Fruit fly (Drosophila melanogaster) whole organism, embryonic: ENCODE measurements around the gene salr.

Experiments
- Atf6 ChIP-seq: fragments of 200-800 bp; sonication (Bioruptor generic); IDR thresholded peaks from 2 replicates; pipeline ENCODE4 v1.3.6; 2022; ENCODE audit warnings: missing biosample characterization, missing genetic modification characterization
- CG10431 ChIP-seq: fragments of 200-800 bp; sonication (Bioruptor generic); optimal IDR thresholded peaks from 3 replicates; lab custom pipeline; 2018; ENCODE audit warnings: missing biosample characterization, mild to moderate bottlenecking, missing genetic modification characterization
- CG10959 ChIP-seq: fragments of 200-800 bp; sonication (Bioruptor generic); IDR thresholded peaks from 2 replicates; pipeline ENCODE4 v1.3.6; 2022; ENCODE audit warnings: missing biosample characterization, missing genetic modification characterization
- CG11093 ChIP-seq: fragments of 200-800 bp; sonication (Bioruptor generic); IDR thresholded peaks from 3 replicates; pipeline ENCODE4 v1.3.6; 2022; ENCODE audit warnings: missing biosample characterization, missing genetic modification characterization
- CG11504 ChIP-seq: fragments of 200-800 bp; sonication (Bioruptor generic); optimal IDR thresholded peaks from 3 replicates; lab custom pipeline; 2019; ENCODE audit warnings: missing biosample characterization, mild to moderate bottlenecking, missing genetic modification characterization, moderate library complexity
- CG11695 ChIP-seq: fragments of 200-800 bp; sonication (Bioruptor generic); IDR thresholded peaks from 3 replicates; pipeline ENCODE4 v1.3.6; 2022; ENCODE audit warnings: missing biosample characterization, missing genetic modification characterization
- CG12942 ChIP-seq: fragments of 200-800 bp; sonication (Bioruptor generic); optimal IDR thresholded peaks from 3 replicates; lab custom pipeline; 2016; ENCODE audit warnings: missing biosample characterization, missing genetic modification characterization
- CG13287 ChIP-seq: fragments of 200-800 bp; sonication (Bioruptor generic); IDR thresholded peaks from 2 replicates; pipeline ENCODE4 v1.3.6; 2022; ENCODE audit warnings: missing biosample characterization, missing genetic modification characterization; ENCODE audit not compliant: partially characterized antibody
- CG14050 ChIP-seq: fragments of 200-800 bp; sonication (Bioruptor generic); IDR thresholded peaks from 3 replicates; pipeline ENCODE4 v1.3.6; 2022; ENCODE audit warnings: missing biosample characterization, missing genetic modification characterization
- CG15011 ChIP-seq: fragments of 200-800 bp; sonication (Bioruptor generic); optimal IDR thresholded peaks from 3 replicates; lab custom pipeline; 2018; ENCODE audit warnings: missing biosample characterization, mild to moderate bottlenecking, missing genetic modification characterization
- CG1529 ChIP-seq: fragments of 200-800 bp; sonication (Bioruptor generic); optimal IDR thresholded peaks from 3 replicates; lab custom pipeline; 2018; ENCODE audit warnings: missing biosample characterization, missing genetic modification characterization
- CG15514 ChIP-seq: fragments of 200-800 bp; sonication (Bioruptor generic); optimal IDR thresholded peaks from 3 replicates; lab custom pipeline; 2017; ENCODE audit warnings: missing biosample characterization, missing genetic modification characterization, mild to moderate bottlenecking, moderate library complexity, missing genetic modification reagents
- CG15601 ChIP-seq: fragments of 200-800 bp; sonication (Bioruptor generic); optimal IDR thresholded peaks from 3 replicates; lab custom pipeline; 2019; ENCODE audit warnings: missing biosample characterization, mild to moderate bottlenecking, missing genetic modification characterization, moderate library complexity
- CG18011 ChIP-seq: fragments of 200-800 bp; sonication (Bioruptor generic); optimal IDR thresholded peaks from 2 replicates; lab custom pipeline; 2017; ENCODE audit warnings: missing biosample characterization, missing genetic modification characterization, mild to moderate bottlenecking, moderate library complexity, missing genotype
- CG18262 ChIP-seq: fragments of 200-800 bp; optimal IDR thresholded peaks from 3 replicates; lab custom pipeline; 2019; ENCODE audit warnings: missing biosample characterization, mild to moderate bottlenecking, missing genetic modification characterization, moderate library complexity
- CG2712 ChIP-seq: fragments of 200-800 bp; optimal IDR thresholded peaks from 3 replicates; lab custom pipeline; 2019; ENCODE audit warnings: missing biosample characterization, mild to moderate bottlenecking, missing genetic modification characterization, moderate library complexity
- CG4820 ChIP-seq: fragments of 200-800 bp; sonication (Bioruptor generic); optimal IDR thresholded peaks from 3 replicates; lab custom pipeline; 2016; ENCODE audit warnings: missing biosample characterization, missing genetic modification characterization
- CG8359 ChIP-seq: fragments of 200-800 bp; sonication (Bioruptor generic); optimal IDR thresholded peaks from 2 replicates; lab custom pipeline; 2017; ENCODE audit warnings: missing biosample characterization, mild to moderate bottlenecking, missing genetic modification characterization, borderline replicate concordance
- D19A ChIP-seq: fragments of 200-800 bp; optimal IDR thresholded peaks from 3 replicates; lab custom pipeline; 2019; ENCODE audit warnings: missing biosample characterization, mild to moderate bottlenecking, missing genetic modification characterization, moderate library complexity
- E2f1 ChIP-seq: fragments of 200-800 bp; sonication (Bioruptor generic); IDR thresholded peaks from 2 replicates; pipeline ENCODE4 v1.3.6; 2022; ENCODE audit warnings: missing biosample characterization, missing genetic modification characterization
- Ets65A ChIP-seq: fragments of 200-800 bp; sonication (Bioruptor generic); peaks from one replicate; lab custom pipeline; 2016; ENCODE audit warnings: missing biosample characterization, missing genetic modification characterization
- MESR4 ChIP-seq: fragments of 200-800 bp; sonication (Bioruptor generic); optimal IDR thresholded peaks from 2 replicates; lab custom pipeline; 2018; ENCODE audit warnings: missing biosample characterization, mild to moderate bottlenecking, missing genetic modification characterization, moderate library complexity
- Med ChIP-seq: fragments of 200-800 bp; sonication (Bioruptor generic); peaks from one replicate; lab custom pipeline; 2016; ENCODE audit warnings: missing biosample characterization, missing genetic modification characterization, mild to moderate bottlenecking, inconsistent platforms, moderate library complexity
- Sry-β ChIP-seq: fragments of 200-800 bp; sonication (Bioruptor generic); optimal IDR thresholded peaks from 2 replicates; lab custom pipeline; 2018; ENCODE audit warnings: missing biosample characterization, mild to moderate bottlenecking, missing genetic modification characterization, moderate library complexity
- amos ChIP-seq: fragments of 200-800 bp; sonication (Bioruptor generic); IDR thresholded peaks from 2 replicates; pipeline ENCODE4 v1.3.6; 2022; ENCODE audit warnings: missing biosample characterization, missing genetic modification characterization; ENCODE audit not compliant: partially characterized antibody
- bsh ChIP-seq, 2 experiments: fragments of 200-800 bp; sonication (Bioruptor generic); optimal IDR thresholded peaks; 2 replicates each; lab custom pipeline; 2017 to 2018; ENCODE audit warnings: mild to moderate bottlenecking in 2 of 2, missing biosample characterization in 2 of 2, missing genetic modification characterization in 2 of 2, moderate library complexity in 1 of 2
- dmrt11E ChIP-seq: fragments of 200-800 bp; sonication (Bioruptor generic); optimal IDR thresholded peaks from 3 replicates; lab custom pipeline; 2018; ENCODE audit warnings: missing biosample characterization, mild to moderate bottlenecking, missing genetic modification characterization, moderate library complexity
- fd64A ChIP-seq: fragments of 200-800 bp; sonication (Bioruptor generic); optimal IDR thresholded peaks from 3 replicates; lab custom pipeline; 2018; ENCODE audit warnings: missing biosample characterization, mild to moderate bottlenecking, missing genetic modification characterization
- fd96Cb ChIP-seq: fragments of 200-800 bp; sonication (Bioruptor generic); optimal IDR thresholded peaks from 2 replicates; lab custom pipeline; 2018; ENCODE audit warnings: missing biosample characterization, mild to moderate bottlenecking, missing genetic modification characterization, moderate library complexity
- gce ChIP-seq: fragments of 200-800 bp; sonication (Bioruptor generic); IDR thresholded peaks from 3 replicates; pipeline ENCODE4 v1.3.6; 2022; ENCODE audit warnings: missing biosample characterization, missing genetic modification characterization
- gem ChIP-seq: fragments of 200-800 bp; sonication (Bioruptor generic); optimal IDR thresholded peaks from 2 replicates; lab custom pipeline; 2019; ENCODE audit warnings: missing biosample characterization, mild to moderate bottlenecking, missing genetic modification characterization, moderate library complexity
- gfzf ChIP-seq: fragments of 200-800 bp; sonication (Bioruptor generic); optimal IDR thresholded peaks from 2 replicates; lab custom pipeline; 2016; ENCODE audit warnings: missing biosample characterization, mild to moderate bottlenecking, missing genetic modification characterization, moderate library complexity
- grau ChIP-seq: fragments of 200-800 bp; optimal IDR thresholded peaks from 3 replicates; lab custom pipeline; 2019; ENCODE audit warnings: missing biosample characterization, mild to moderate bottlenecking, missing genetic modification characterization, moderate library complexity
- ham ChIP-seq: fragments of 200-800 bp; sonication (Bioruptor generic); IDR thresholded peaks from 2 replicates; pipeline ENCODE4 v1.3.6; 2022; ENCODE audit warnings: missing biosample characterization, missing genetic modification characterization
- inv ChIP-seq: fragments of 200-800 bp; sonication (Bioruptor generic); IDR thresholded peaks from 2 replicates; pipeline ENCODE4 v1.3.6; 2022; ENCODE audit warnings: missing biosample characterization, missing genetic modification characterization; ENCODE audit not compliant: partially characterized antibody
- knrl ChIP-seq: fragments of 200-800 bp; sonication (Bioruptor generic); IDR thresholded peaks from 3 replicates; pipeline ENCODE4 v1.3.6; 2022; ENCODE audit warnings: missing biosample characterization, missing genetic modification characterization; ENCODE audit not compliant: partially characterized antibody
- lbe ChIP-seq: fragments of 200-800 bp; sonication (Bioruptor generic); optimal IDR thresholded peaks from 2 replicates; lab custom pipeline; 2016; ENCODE audit warnings: missing biosample characterization, mild to moderate bottlenecking, missing genetic modification characterization
- sisA ChIP-seq: fragments of 200-800 bp; sonication (Bioruptor generic); IDR thresholded peaks from 2 replicates; pipeline ENCODE4 v1.3.6; 2022; ENCODE audit warnings: missing biosample characterization, missing genetic modification characterization
- ssp ChIP-seq: fragments of 200-800 bp; sonication (Bioruptor generic); IDR thresholded peaks from 2 replicates; pipeline ENCODE4 v1.3.6; 2022; ENCODE audit warnings: missing biosample characterization, missing genetic modification characterization
- tap ChIP-seq: fragments of 200-800 bp; optimal IDR thresholded peaks from 3 replicates; lab custom pipeline; 2019; ENCODE audit warnings: missing biosample characterization, mild to moderate bottlenecking, missing genetic modification characterization, moderate library complexity
- unpg ChIP-seq: fragments of 200-800 bp; sonication (Bioruptor generic); optimal IDR thresholded peaks from 3 replicates; lab custom pipeline; 2018; ENCODE audit warnings: missing biosample characterization, mild to moderate bottlenecking, missing genetic modification characterization, moderate library complexity
- vvl ChIP-seq: fragments of 200-800 bp; sonication (Bioruptor generic); IDR thresholded peaks from 2 replicates; pipeline ENCODE4 v1.3.6; 2022; ENCODE audit warnings: missing biosample characterization, missing genetic modification characterization
- zfh1 ChIP-seq: fragments of 200-800 bp; sonication (Bioruptor generic); IDR thresholded peaks from 3 replicates; pipeline ENCODE4 v1.3.6; 2022; ENCODE audit warnings: missing biosample characterization, missing genetic modification characterization

The salr gene

dm6 chr2L:11326373-11326772 is 32.3 kb upstream of the salr start (continued):
- TF ChIP-seq CG15011 (GFP tag; lab: Kevin White, UChicago): no peak
- no peak for TF ChIP-seq CG15601
- no peak for TF ChIP-seq CG14050 (GFP tag; lab: Robert Waterston, UW)
- TF ChIP-seq CG13287 (GFP tag; lab: Robert Waterston, UW): no peak
- TF ChIP-seq CG10431 (GFP tag; lab: Kevin White, UChicago): no peak
- no peak for TF ChIP-seq Sry-β (GFP tag; lab: Kevin White, UChicago)
- TF ChIP-seq CG1529 (GFP tag; lab: Kevin White, UChicago): no peak
- TF ChIP-seq CG11093 (GFP tag; lab: Robert Waterston, UW): no peak
- no peak for TF ChIP-seq ham (GFP tag; lab: Robert Waterston, UW)
- TF ChIP-seq CG15514 (GFP tag; lab: Kevin White, UChicago): no peak
- TF ChIP-seq CG18011 (GFP tag; lab: Kevin White, UChicago): no peak
- TF ChIP-seq CG12942 (GFP tag; lab: Kevin White, UChicago): no peak
- 0 out of 2 replicates have a peak, but pooled peaks have one; percentile 17 for TF ChIP-seq E2f1 (GFP tag; lab: Robert Waterston, UW)
- no peak for TF ChIP-seq sisA (GFP tag; lab: Robert Waterston, UW)
- no peak for TF ChIP-seq MESR4 (GFP tag; lab: Kevin White, UChicago)
- TF ChIP-seq bsh (GFP tag; optimal IDR thresholded peaks at IDR 0.05; lab: Kevin White, UChicago): no peak
- peak; percentile 7 for TF ChIP-seq CG4820 (GFP tag; lab: Kevin White, UChicago)
- no peak for TF ChIP-seq inv (GFP tag; lab: Robert Waterston, UW)
- no peak for TF ChIP-seq fd64A (GFP tag; lab: Kevin White, UChicago)
- TF ChIP-seq grau (tag; lab: Kevin White, UChicago): no peak
- TF ChIP-seq vvl (GFP tag; lab: Robert Waterston, UW): 0 out of 2 replicates have a peak, but pooled peaks have one; percentile 30
- TF ChIP-seq ssp (GFP tag; lab: Robert Waterston, UW): no peak
- TF ChIP-seq D19A (tag; lab: Kevin White, UChicago): peak; percentile 11
- no peak for TF ChIP-seq gfzf (GFP tag; lab: Kevin White, UChicago)
- no peak for TF ChIP-seq amos (GFP tag; lab: Robert Waterston, UW)

dm6 chr2L:11328357-11328756 is 30.3 kb upstream of the salr start:
- TF ChIP-seq CG8359 (no peak), Ets65A (GFP tag; lab: Kevin White, UChicago) (peak; percentile 71), knrl (no peak), gce (GFP tag; lab: Robert Waterston, UW) (no peak), Med (GFP tag; lab: Kevin White, UChicago) (peak; percentile 53), tap (tag; lab: Kevin White, UChicago) (no peak), CG11695 (GFP tag; lab: Robert Waterston, UW) (0 out of 3 replicates have a peak, but pooled peaks have one; percentile 31), lbe (GFP tag; lab: Kevin White, UChicago) (peak; percentile 7), bsh (GFP tag; optimal IDR thresholded peaks at IDR 0.05; lab: Kevin White, UChicago) (peak in 1 of 2 experiments; percentile 20), gem (peak; percentile 14), fd96Cb (tag; lab: Kevin White, UChicago) (peak; percentile 14), CG10959 (0 out of 2 replicates have a peak, but pooled peaks have one; percentile 12), unpg (GFP tag; lab: Kevin White, UChicago) (peak; percentile 5), CG18262 (peak; percentile 10), zfh1 (GFP tag; lab: Robert Waterston, UW) (0 out of 3 replicates have a peak, but pooled peaks have one; percentile 7), dmrt11E (peak; percentile 1), Atf6 (GFP tag; lab: Robert Waterston, UW) (no peak), CG11504 (tag; lab: Kevin White, UChicago) (peak; percentile 5), CG2712 (tag; lab: Kevin White, UChicago) (peak; percentile 16)
